Fruit fly (Drosophila melanogaster) whole organism, embryonic: ENCODE results near the gene CG12075.

Source experiments
- Atf6 ChIP-seq: fragments of 200-800 bp; sonication (Bioruptor generic); IDR thresholded peaks from 2 replicates; pipeline ENCODE4 v1.3.6; 2022; ENCODE audit warnings: missing biosample characterization, missing genetic modification characterization
- Awh ChIP-seq: fragments of 200-800 bp; sonication (Bioruptor generic); IDR thresholded peaks from 2 replicates; pipeline ENCODE4, ENCODE4 v1.3.6; 2022; ENCODE audit warnings: missing biosample characterization, missing genetic modification characterization
- Bdp1 ChIP-seq: fragments of 200-800 bp; sonication (Bioruptor generic); optimal IDR thresholded peaks from 3 replicates; lab custom pipeline; 2016; ENCODE audit warnings: missing biosample characterization, missing genetic modification characterization
- CG10274 ChIP-seq: fragments of 200-800 bp; sonication (Bioruptor generic); optimal IDR thresholded peaks from 3 replicates; lab custom pipeline; 2017; ENCODE audit warnings: missing biosample characterization, mild to moderate bottlenecking, missing genetic modification characterization
- CG10431 ChIP-seq: fragments of 200-800 bp; sonication (Bioruptor generic); optimal IDR thresholded peaks from 3 replicates; lab custom pipeline; 2018; ENCODE audit warnings: missing biosample characterization, mild to moderate bottlenecking, missing genetic modification characterization
- CG11456 ChIP-seq: fragments of 200-800 bp; sonication (Bioruptor generic); IDR thresholded peaks from 3 replicates; pipeline ENCODE4 v1.3.6; 2022; ENCODE audit warnings: missing biosample characterization, missing genetic modification characterization
- CG11504 ChIP-seq: fragments of 200-800 bp; sonication (Bioruptor generic); optimal IDR thresholded peaks from 3 replicates; lab custom pipeline; 2019; ENCODE audit warnings: missing biosample characterization, mild to moderate bottlenecking, missing genetic modification characterization, moderate library complexity
- CG12071 ChIP-seq: fragments of 200-800 bp; sonication (Bioruptor generic); optimal IDR thresholded peaks from 3 replicates; lab custom pipeline; 2018; ENCODE audit warnings: missing biosample characterization, mild to moderate bottlenecking, missing genetic modification characterization
- CG1233 ChIP-seq: fragments of 200-800 bp; sonication (Bioruptor generic); optimal IDR thresholded peaks from 4 replicates; lab custom pipeline; 2018; ENCODE audit warnings: missing biosample characterization, mild to moderate bottlenecking, missing genetic modification characterization
- CG13424 ChIP-seq: fragments of 200-800 bp; sonication (Bioruptor generic); optimal IDR thresholded peaks from 2 replicates; lab custom pipeline; 2019; ENCODE audit warnings: missing biosample characterization, mild to moderate bottlenecking, missing genetic modification characterization, moderate library complexity
- CG13775 ChIP-seq: fragments of 200-800 bp; sonication (Bioruptor generic); optimal IDR thresholded peaks from 3 replicates; lab custom pipeline; 2017; ENCODE audit warnings: missing biosample characterization, mild to moderate bottlenecking, missing genetic modification characterization
- CG14014 ChIP-seq: fragments of 200-800 bp; sonication (Bioruptor generic); IDR thresholded peaks from 2 replicates; pipeline ENCODE4 v1.3.6; 2022; ENCODE audit warnings: missing biosample characterization, missing genetic modification characterization
- CG15011 ChIP-seq: fragments of 200-800 bp; sonication (Bioruptor generic); optimal IDR thresholded peaks from 3 replicates; lab custom pipeline; 2018; ENCODE audit warnings: missing biosample characterization, mild to moderate bottlenecking, missing genetic modification characterization
- CG15269 ChIP-seq: fragments of 200-800 bp; sonication (Bioruptor generic); optimal IDR thresholded peaks from 2 replicates; lab custom pipeline; 2018; ENCODE audit warnings: missing biosample characterization, mild to moderate bottlenecking, missing genetic modification characterization, moderate library complexity
- CG1792 ChIP-seq: fragments of 200-800 bp; sonication (Bioruptor generic); optimal IDR thresholded peaks from 2 replicates; lab custom pipeline; 2016; ENCODE audit warnings: missing biosample characterization, missing genetic modification characterization
- CG1832 ChIP-seq: fragments of 200-800 bp; sonication (Bioruptor generic); optimal IDR thresholded peaks from 2 replicates; lab custom pipeline; 2017; ENCODE audit warnings: missing biosample characterization, mild to moderate bottlenecking, missing genetic modification characterization, inconsistent platforms
- CG30403 ChIP-seq: fragments of 200-800 bp; sonication (Bioruptor generic); optimal IDR thresholded peaks from 3 replicates; lab custom pipeline; 2016; ENCODE audit warnings: missing biosample characterization, missing genetic modification characterization
- CG3281 ChIP-seq: fragments of 200-800 bp; sonication (Bioruptor generic); optimal IDR thresholded peaks from 3 replicates; lab custom pipeline; 2017; ENCODE audit warnings: missing biosample characterization, mild to moderate bottlenecking, missing genetic modification characterization
- CG6683 ChIP-seq: fragments of 200-800 bp; sonication (Bioruptor generic); optimal IDR thresholded peaks from 2 replicates; lab custom pipeline; 2017; ENCODE audit warnings: missing biosample characterization, mild to moderate bottlenecking, missing genetic modification characterization, missing genetic modification reagents
- CG6765 ChIP-seq: fragments of 200-800 bp; sonication (Bioruptor generic); optimal IDR thresholded peaks from 3 replicates; lab custom pipeline; 2017; ENCODE audit warnings: missing biosample characterization, mild to moderate bottlenecking, missing genetic modification characterization
- CG6813 ChIP-seq: fragments of 200-800 bp; sonication (Bioruptor generic); optimal IDR thresholded peaks from 2 replicates; lab custom pipeline; 2017; ENCODE audit warnings: missing biosample characterization, missing genetic modification characterization, mild to moderate bottlenecking, moderate library complexity, missing genetic modification reagents
- CG7839 ChIP-seq: fragments of 200-800 bp; sonication (Bioruptor generic); optimal IDR thresholded peaks from 3 replicates; lab custom pipeline; 2018; ENCODE audit warnings: missing biosample characterization, mild to moderate bottlenecking, missing genetic modification characterization, moderate library complexity
- CG8478 ChIP-seq: fragments of >200 bp; optimal IDR thresholded peaks from 2 replicates; lab custom pipeline; 2018
- CG9876 ChIP-seq: fragments of 200-800 bp; sonication (Bioruptor generic); optimal IDR thresholded peaks from 2 replicates; lab custom pipeline; 2016; ENCODE audit warnings: missing biosample characterization, missing genetic modification characterization
- Dip2 ChIP-seq: fragments of 200-800 bp; sonication (Bioruptor generic); IDR thresholded peaks from 2 replicates; pipeline ENCODE4 v1.3.6; 2022; ENCODE audit warnings: missing biosample characterization, missing genetic modification characterization
- Dll ChIP-seq: fragments of 200-800 bp; sonication (Bioruptor generic); IDR thresholded peaks from 4 replicates; pipeline ENCODE4 v1.3.6; 2022; ENCODE audit warnings: missing biosample characterization, missing genetic modification characterization; ENCODE audit not compliant: partially characterized antibody
- Doc2 ChIP-seq: fragments of 200-800 bp; sonication (Bioruptor generic); IDR thresholded peaks from 2 replicates; pipeline ENCODE4 v1.3.6; 2022; ENCODE audit warnings: missing biosample characterization, missing genetic modification characterization
- Drgx ChIP-seq: fragments of 200-800 bp; sonication (Bioruptor generic); IDR thresholded peaks from 2 replicates; pipeline ENCODE4 v1.3.6; 2022; ENCODE audit warnings: missing biosample characterization, missing genetic modification characterization
- Ets97D ChIP-seq: fragments of 200-800 bp; sonication (Bioruptor generic); optimal IDR thresholded peaks from 3 replicates; lab custom pipeline; 2016; ENCODE audit warnings: missing biosample characterization, missing genetic modification characterization
- Optix ChIP-seq: fragments of 200-800 bp; sonication (Bioruptor generic); IDR thresholded peaks from 3 replicates; pipeline ENCODE4 v1.3.6; 2022; ENCODE audit warnings: missing biosample characterization, missing genetic modification characterization
- Ssrp ChIP-seq: fragments of 200-800 bp; sonication (Bioruptor generic); optimal IDR thresholded peaks from 2 replicates; lab custom pipeline; 2018; ENCODE audit warnings: missing biosample characterization, mild to moderate bottlenecking, missing genetic modification characterization, moderate library complexity
- TFAM ChIP-seq: fragments of 200-800 bp; sonication (Bioruptor generic); optimal IDR thresholded peaks from 2 replicates; lab custom pipeline; 2017; ENCODE audit warnings: missing biosample characterization, missing genetic modification characterization, inconsistent platforms
- ac ChIP-seq: fragments of 200-800 bp; sonication (Bioruptor generic); optimal IDR thresholded peaks from 3 replicates; lab custom pipeline; 2017; ENCODE audit warnings: missing biosample characterization, mild to moderate bottlenecking, missing genetic modification characterization
- amos ChIP-seq: fragments of 200-800 bp; sonication (Bioruptor generic); IDR thresholded peaks from 2 replicates; pipeline ENCODE4 v1.3.6; 2022; ENCODE audit warnings: missing biosample characterization, missing genetic modification characterization; ENCODE audit not compliant: partially characterized antibody
- az2 ChIP-seq: fragments of 200-800 bp; sonication (Bioruptor generic); optimal IDR thresholded peaks from 3 replicates; lab custom pipeline; 2016; ENCODE audit warnings: missing biosample characterization, missing genetic modification characterization
- btn ChIP-seq: fragments of 200-800 bp; sonication (Bioruptor generic); optimal IDR thresholded peaks from 2 replicates; lab custom pipeline; 2016; ENCODE audit warnings: missing biosample characterization, missing genetic modification characterization
- eve ChIP-seq, 2 experiments: fragments of >200 bp; optimal IDR thresholded peaks; 2 replicates each; lab custom pipeline; 2017; ENCODE audit warnings: missing biosample characterization in 2 of 2, missing genetic modification characterization in 2 of 2
- exex ChIP-seq: fragments of 200-800 bp; sonication (Bioruptor generic); optimal IDR thresholded peaks from 4 replicates; lab custom pipeline; 2018; ENCODE audit warnings: missing biosample characterization, mild to moderate bottlenecking, missing genetic modification characterization, moderate library complexity
- knrl ChIP-seq: fragments of 200-800 bp; sonication (Bioruptor generic); IDR thresholded peaks from 3 replicates; pipeline ENCODE4 v1.3.6; 2022; ENCODE audit warnings: missing biosample characterization, missing genetic modification characterization; ENCODE audit not compliant: partially characterized antibody
- lbe ChIP-seq: fragments of 200-800 bp; sonication (Bioruptor generic); optimal IDR thresholded peaks from 2 replicates; lab custom pipeline; 2016; ENCODE audit warnings: missing biosample characterization, mild to moderate bottlenecking, missing genetic modification characterization
- lmd ChIP-seq: fragments of 200-800 bp; sonication (Bioruptor generic); IDR thresholded peaks from 2 replicates; pipeline ENCODE4 v1.3.6; 2022; ENCODE audit warnings: missing biosample characterization, missing genetic modification characterization
- org-1 ChIP-seq: fragments of 200-800 bp; sonication (Bioruptor generic); optimal IDR thresholded peaks from 2 replicates; lab custom pipeline; 2017; ENCODE audit warnings: missing biosample characterization, missing genetic modification characterization
- pfk ChIP-seq: fragments of 200-800 bp; sonication (Bioruptor generic); optimal IDR thresholded peaks from 2 replicates; lab custom pipeline; 2018; ENCODE audit warnings: missing biosample characterization, mild to moderate bottlenecking, missing genetic modification characterization, moderate library complexity
- pho ChIP-seq: fragments of 200-800 bp; sonication (Bioruptor generic); optimal IDR thresholded peaks from 2 replicates; lab custom pipeline; 2016; ENCODE audit warnings: missing biosample characterization, missing genetic modification characterization
- pros ChIP-seq: fragments of 200-800 bp; sonication (Bioruptor generic); optimal IDR thresholded peaks from 3 replicates; lab custom pipeline; 2019; ENCODE audit warnings: missing biosample characterization, mild to moderate bottlenecking, missing genetic modification characterization, moderate library complexity
- row ChIP-seq: fragments of 200-800 bp; sonication (Bioruptor generic); IDR thresholded peaks from 3 replicates; pipeline ENCODE4 v1.3.6; 2022; ENCODE audit warnings: missing biosample characterization, missing genetic modification characterization
- shn ChIP-seq: fragments of 200-800 bp; sonication (Bioruptor generic); optimal IDR thresholded peaks from 3 replicates; lab custom pipeline; 2016; ENCODE audit warnings: missing biosample characterization, missing genetic modification characterization
- slbo ChIP-seq: fragments of 200-800 bp; sonication (Bioruptor generic); IDR thresholded peaks from 2 replicates; pipeline ENCODE4 v1.3.6; 2022; ENCODE audit warnings: missing biosample characterization, missing genetic modification characterization
- ttk ChIP-seq: fragments of 200-800 bp; sonication (Bioruptor generic); IDR thresholded peaks from 2 replicates; pipeline ENCODE4 v2.1.2; 2022; ENCODE audit warnings: missing biosample characterization, missing genetic modification characterization
- z ChIP-seq: fragments of 200-800 bp; sonication (Bioruptor generic); IDR thresholded peaks from 3 replicates; pipeline ENCODE4 v1.3.6; 2022; ENCODE audit warnings: missing biosample characterization, missing genetic modification characterization

The CG12075 gene

dm6 chrX:8896845-8897775 is 59.0 kb downstream of the CG12075 start (continued):
- TF ChIP-seq lbe (GFP tag; lab: Kevin White, UChicago): peak; percentile 14
- no peak for TF ChIP-seq Dip2 (GFP tag; lab: Robert Waterston, UW)
- TF ChIP-seq CG15269 (tag; lab: Kevin White, UChicago): no peak
- no peak for TF ChIP-seq CG9876
- no peak for TF ChIP-seq knrl (GFP tag; lab: Robert Waterston, UW)
- no peak for TF ChIP-seq CG3281 (GFP tag; lab: Kevin White, UChicago)
- TF ChIP-seq CG7839: peak; percentile 10
- TF ChIP-seq CG11456 (GFP tag; lab: Robert Waterston, UW): no peak
- TF ChIP-seq row (GFP tag; lab: Robert Waterston, UW): peak; percentile 53
- TF ChIP-seq TFAM (GFP tag; lab: Kevin White, UChicago): no peak
- TF ChIP-seq CG13424: no peak
- no peak for TF ChIP-seq Dll (GFP tag; lab: Robert Waterston, UW)
- TF ChIP-seq CG6765 (GFP tag; lab: Kevin White, UChicago): no peak
- TF ChIP-seq Doc2 (GFP tag; lab: Robert Waterston, UW): no peak
- TF ChIP-seq CG15011 (GFP tag; lab: Kevin White, UChicago): no peak
- TF ChIP-seq az2: peak; percentile 3
- TF ChIP-seq CG8478 (lab: Kevin White, UChicago): no peak
- TF ChIP-seq exex (tag; lab: Kevin White, UChicago): no peak
- no peak for TF ChIP-seq org-1 (GFP tag; lab: Kevin White, UChicago)
- TF ChIP-seq CG30403 (GFP tag; lab: Kevin White, UChicago): peak; percentile 29
- no peak for TF ChIP-seq pfk (GFP tag; lab: Kevin White, UChicago)
- TF ChIP-seq slbo (GFP tag; lab: Robert Waterston, UW): peak; percentile 43
- no peak for TF ChIP-seq CG14014 (GFP tag; lab: Robert Waterston, UW)
- TF ChIP-seq CG13775 (GFP tag; lab: Kevin White, UChicago): no peak
- TF ChIP-seq Ets97D (GFP tag; lab: Kevin White, UChicago): no peak
- TF ChIP-seq btn: no peak
- TF ChIP-seq amos (GFP tag; lab: Robert Waterston, UW): no peak
- no peak for TF ChIP-seq CG10274 (GFP tag; lab: Kevin White, UChicago)
- no peak for TF ChIP-seq Bdp1
- no peak for TF ChIP-seq Awh
- no peak for TF ChIP-seq Ssrp (tag; lab: Kevin White, UChicago)
- no peak for TF ChIP-seq CG10431 (GFP tag; lab: Kevin White, UChicago)
- TF ChIP-seq CG1792 (GFP tag; lab: Kevin White, UChicago): no peak
- TF ChIP-seq CG1832 (GFP tag; lab: Kevin White, UChicago): peak; percentile 52
- TF ChIP-seq CG11504 (tag; lab: Kevin White, UChicago): peak; percentile 9
- TF ChIP-seq CG6683 (GFP tag; lab: Kevin White, UChicago): no peak
- no peak for TF ChIP-seq shn (GFP tag; lab: Kevin White, UChicago)
- no peak for TF ChIP-seq Drgx (GFP tag; lab: Robert Waterston, UW)
- TF ChIP-seq Atf6 (GFP tag; lab: Robert Waterston, UW): no peak
- TF ChIP-seq CG6813 (GFP tag; lab: Kevin White, UChicago): no peak
- TF ChIP-seq pros (GFP tag; lab: Kevin White, UChicago): peak; percentile 55
- TF ChIP-seq lmd (GFP tag; lab: Robert Waterston, UW): no peak
- TF ChIP-seq CG12071 (GFP tag; lab: Kevin White, UChicago): no peak
- no peak for TF ChIP-seq z
- TF ChIP-seq ttk (GFP tag; lab: Robert Waterston, UW): no peak
- no peak for TF ChIP-seq pho (GFP tag; lab: Kevin White, UChicago)
- TF ChIP-seq Optix (GFP tag; lab: Robert Waterston, UW): no peak
- TF ChIP-seq eve (GFP tag; optimal IDR thresholded peaks at IDR 0.05; lab: Kevin White, UChicago): no peak
- no peak for TF ChIP-seq CG1233 (GFP tag; lab: Kevin White, UChicago)
- no peak for TF ChIP-seq ac (GFP tag; lab: Kevin White, UChicago)
